Fruit fly (Drosophila melanogaster): Measurements from ENCODE around the gene CG12974.

DNA sequence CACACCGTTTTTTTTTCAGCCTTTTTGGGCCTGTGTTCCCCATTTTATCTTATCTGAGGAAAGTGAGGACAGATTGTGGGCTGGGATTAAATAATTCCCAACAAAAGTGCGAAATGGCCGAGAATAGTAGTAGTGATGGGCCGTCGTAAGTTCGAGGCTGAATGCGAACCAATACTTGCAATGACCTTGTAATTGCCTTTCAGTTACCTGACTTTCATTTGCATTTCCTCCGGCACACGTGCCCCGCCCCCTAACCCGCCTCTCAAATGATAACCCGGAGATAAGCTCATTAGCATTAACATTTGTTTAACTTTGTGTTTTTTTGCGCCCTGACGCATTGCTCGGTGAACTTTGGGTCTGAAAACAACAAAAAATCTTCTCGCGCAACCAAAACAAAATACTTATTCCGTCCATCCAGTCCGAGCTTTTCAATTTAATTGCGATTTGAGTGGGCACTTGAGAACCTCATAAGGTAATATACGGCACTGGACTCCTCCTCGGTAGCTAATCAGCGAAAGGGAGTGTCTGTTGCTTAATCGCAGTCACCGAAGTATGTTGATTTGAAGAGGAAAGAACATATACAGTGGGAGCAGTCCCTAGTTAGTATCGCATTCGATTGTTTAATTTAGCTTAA, 7.7 kb downstream of the CG12974 start:
- no peak for TF ChIP-seq CTCF (optimal IDR thresholded peaks at IDR 0.05)
- TF ChIP-seq CG8478 (optimal IDR thresholded peaks at IDR 0.05): no peak
